Fruit fly (Drosophila melanogaster) whole organism, prepupa: ENCODE data around the gene Nup154.

ENCODE experiments used
- CG10631 ChIP-seq: fragments of 200-800 bp; sonication (Bioruptor generic); optimal IDR thresholded peaks from 2 replicates; lab custom pipeline; 2016; ENCODE audit warnings: missing biosample characterization, missing genetic modification characterization
- CG10669 ChIP-seq: fragments of 200-800 bp; sonication (Bioruptor generic); optimal IDR thresholded peaks from 3 replicates; lab custom pipeline; 2018; ENCODE audit warnings: missing biosample characterization, mild to moderate bottlenecking, missing genetic modification characterization, moderate library complexity
- CG11294 ChIP-seq: fragments of 200-800 bp; sonication (Bioruptor generic); IDR thresholded peaks from 2 replicates; pipeline ENCODE4 v1.3.6; 2022; ENCODE audit warnings: missing biosample characterization, missing genetic modification characterization
- CG11762 ChIP-seq: fragments of 200-800 bp; sonication (Bioruptor generic); optimal IDR thresholded peaks from 3 replicates; lab custom pipeline; 2016; ENCODE audit warnings: missing biosample characterization, missing genetic modification characterization; ENCODE audit not compliant: insufficient read depth
- CG15336 ChIP-seq: fragments of 200-800 bp; sonication (Bioruptor generic); IDR thresholded peaks from 2 replicates; pipeline ENCODE4 v1.3.6; 2022; ENCODE audit warnings: missing biosample characterization, missing genetic modification characterization
- CG1621 ChIP-seq: fragments of 200-800 bp; sonication (Bioruptor generic); optimal IDR thresholded peaks from 3 replicates; lab custom pipeline; 2018; ENCODE audit warnings: missing biosample characterization, mild to moderate bottlenecking, missing genetic modification characterization
- CG3032 ChIP-seq: fragments of 200-800 bp; optimal IDR thresholded peaks from 2 replicates; lab custom pipeline; 2019; ENCODE audit warnings: missing biosample characterization, mild to moderate bottlenecking, missing genetic modification characterization, moderate library complexity
- CG31627 ChIP-seq: fragments of 200-800 bp; sonication (Bioruptor generic); optimal IDR thresholded peaks from 3 replicates; lab custom pipeline; 2016; ENCODE audit warnings: missing biosample characterization, missing genetic modification characterization
- CG32006 ChIP-seq: fragments of 200-800 bp; sonication (Bioruptor generic); optimal IDR thresholded peaks from 3 replicates; lab custom pipeline; 2017; ENCODE audit warnings: missing biosample characterization, mild to moderate bottlenecking, missing genetic modification characterization
- CG34406 ChIP-seq: fragments of 200-800 bp; sonication (Bioruptor generic); optimal IDR thresholded peaks from 3 replicates; lab custom pipeline; 2016; ENCODE audit warnings: missing biosample characterization, missing genetic modification characterization
- CG6163 ChIP-seq: fragments of 200-800 bp; sonication (Bioruptor generic); IDR thresholded peaks from 3 replicates; pipeline ENCODE4 v1.3.6; 2022; ENCODE audit warnings: missing biosample characterization, missing genetic modification characterization
- CG6276 ChIP-seq: fragments of 200-800 bp; sonication (Bioruptor generic); optimal IDR thresholded peaks from 2 replicates; lab custom pipeline; 2017; ENCODE audit warnings: missing biosample characterization, mild to moderate bottlenecking, missing genetic modification characterization
- CG6792 ChIP-seq: fragments of 200-800 bp; sonication (Bioruptor generic); optimal IDR thresholded peaks from 3 replicates; lab custom pipeline; 2016; ENCODE audit warnings: missing biosample characterization, missing genetic modification characterization
- CG6808 ChIP-seq: fragments of 200-800 bp; sonication (Bioruptor generic); optimal IDR thresholded peaks from 3 replicates; lab custom pipeline; 2017; ENCODE audit warnings: missing biosample characterization, missing genetic modification characterization, mild to moderate bottlenecking, moderate library complexity, missing genetic modification reagents
- CG6854 ChIP-seq: fragments of 200-800 bp; sonication (Bioruptor generic); optimal IDR thresholded peaks from 2 replicates; lab custom pipeline; 2017; ENCODE audit warnings: missing biosample characterization, mild to moderate bottlenecking, missing genetic modification characterization
- CG7368 ChIP-seq: fragments of 200-800 bp; sonication (Bioruptor generic); optimal IDR thresholded peaks from 3 replicates; lab custom pipeline; 2016; ENCODE audit warnings: missing biosample characterization, missing genetic modification characterization
- CG8119 ChIP-seq: fragments of 200-800 bp; sonication (Bioruptor generic); IDR thresholded peaks from 3 replicates; pipeline ENCODE4 v1.3.6; 2022; ENCODE audit warnings: missing biosample characterization, missing genetic modification characterization
- CG8632 ChIP-seq: fragments of 200-800 bp; sonication (Bioruptor generic); optimal IDR thresholded peaks from 3 replicates; lab custom pipeline; 2016; ENCODE audit warnings: missing biosample characterization, missing genetic modification characterization
- CG9139 ChIP-seq: fragments of 200-800 bp; sonication (Bioruptor generic); optimal IDR thresholded peaks from 3 replicates; lab custom pipeline; 2017; ENCODE audit warnings: missing biosample characterization, mild to moderate bottlenecking, missing genetic modification characterization
- Eip75B ChIP-seq: fragments of 200-800 bp; sonication (Bioruptor generic); optimal IDR thresholded peaks from 3 replicates; lab custom pipeline; 2016; ENCODE audit warnings: missing biosample characterization, missing genetic modification characterization
- Eip93F ChIP-seq: fragments of 200-800 bp; sonication (Bioruptor generic); optimal IDR thresholded peaks from 2 replicates; lab custom pipeline; 2016; ENCODE audit warnings: missing biosample characterization, mild to moderate bottlenecking, missing genetic modification characterization
- Ets21C ChIP-seq: fragments of 200-800 bp; sonication (Bioruptor generic); optimal IDR thresholded peaks from 3 replicates; lab custom pipeline; 2016; ENCODE audit warnings: missing biosample characterization, missing genetic modification characterization
- Ets96B ChIP-seq: fragments of 200-800 bp; optimal IDR thresholded peaks from 2 replicates; lab custom pipeline; 2019; ENCODE audit warnings: missing biosample characterization, mild to moderate bottlenecking, missing genetic modification characterization, moderate library complexity
- Gug ChIP-seq: fragments of 200-800 bp; sonication (Bioruptor generic); IDR thresholded peaks from 2 replicates; pipeline ENCODE4 v1.3.6; 2022; ENCODE audit warnings: missing biosample characterization, missing genetic modification characterization
- Hr38 ChIP-seq: sonication (Bioruptor generic); optimal IDR thresholded peaks from 2 replicates; lab custom pipeline; 2016; ENCODE audit warnings: missing biosample characterization, missing genetic modification characterization
- Hr39 ChIP-seq: fragments of 200-800 bp; sonication (Bioruptor generic); optimal IDR thresholded peaks from 2 replicates; lab custom pipeline; 2016; ENCODE audit warnings: missing biosample characterization, missing genetic modification characterization
- Hr4 ChIP-seq: fragments of 200-800 bp; sonication (Bioruptor generic); optimal IDR thresholded peaks from 3 replicates; lab custom pipeline; 2016; ENCODE audit warnings: missing biosample characterization, missing genetic modification characterization
- Lpt ChIP-seq: fragments of 200-800 bp; sonication (Bioruptor generic); optimal IDR thresholded peaks from 3 replicates; lab custom pipeline; 2016; ENCODE audit warnings: missing biosample characterization, missing genetic modification characterization
- Met ChIP-seq: fragments of 200-800 bp; sonication (Bioruptor generic); optimal IDR thresholded peaks from 3 replicates; lab custom pipeline; 2016; ENCODE audit warnings: missing biosample characterization, missing genetic modification characterization
- OdsH ChIP-seq: fragments of 200-800 bp; sonication (Bioruptor generic); optimal IDR thresholded peaks from 3 replicates; lab custom pipeline; 2016; ENCODE audit warnings: missing biosample characterization, missing genetic modification characterization
- Smox ChIP-seq: fragments of 200-800 bp; sonication (Bioruptor generic); optimal IDR thresholded peaks from 3 replicates; lab custom pipeline; 2016; ENCODE audit warnings: missing biosample characterization, missing genetic modification characterization
- Sox102F ChIP-seq: fragments of 200-800 bp; sonication (Bioruptor generic); optimal IDR thresholded peaks from 2 replicates; lab custom pipeline; 2016; ENCODE audit warnings: missing biosample characterization, mild to moderate bottlenecking, missing genetic modification characterization
- Sox15 ChIP-seq: fragments of 200-800 bp; sonication (Bioruptor generic); optimal IDR thresholded peaks from 3 replicates; lab custom pipeline; 2016; ENCODE audit warnings: missing biosample characterization, missing genetic modification characterization
- achi ChIP-seq: fragments of 200-800 bp; sonication (Bioruptor generic); optimal IDR thresholded peaks from 3 replicates; lab custom pipeline; 2016; ENCODE audit warnings: missing biosample characterization, missing genetic modification characterization
- acj6 ChIP-seq: fragments of 200-800 bp; sonication (Bioruptor generic); optimal IDR thresholded peaks from 3 replicates; lab custom pipeline; 2016; ENCODE audit warnings: missing biosample characterization, missing genetic modification characterization
- cyc ChIP-seq: fragments of 200-800 bp; sonication (Bioruptor generic); optimal IDR thresholded peaks from 3 replicates; lab custom pipeline; 2016; ENCODE audit warnings: missing biosample characterization, missing genetic modification characterization
- dac ChIP-seq: fragments of 200-800 bp; sonication (Bioruptor generic); optimal IDR thresholded peaks from 2 replicates; lab custom pipeline; 2017; ENCODE audit warnings: missing biosample characterization, mild to moderate bottlenecking, missing genetic modification characterization
- dsx ChIP-seq: fragments of 200-800 bp; optimal IDR thresholded peaks from 3 replicates; lab custom pipeline; 2019; ENCODE audit warnings: missing biosample characterization, mild to moderate bottlenecking, missing genetic modification characterization, moderate library complexity; ENCODE audit not compliant: poor library complexity, severe bottlenecking
- esn ChIP-seq: fragments of 200-800 bp; sonication (Bioruptor generic); optimal IDR thresholded peaks from 2 replicates; lab custom pipeline; 2016; ENCODE audit warnings: missing biosample characterization, mild to moderate bottlenecking, missing genetic modification characterization, moderate library complexity
- fd59A ChIP-seq: fragments of 200-800 bp; sonication (Bioruptor generic); optimal IDR thresholded peaks from 2 replicates; lab custom pipeline; 2017; ENCODE audit warnings: missing biosample characterization, mild to moderate bottlenecking, missing genetic modification characterization, missing genetic modification reagents
- fkh ChIP-seq: fragments of 200-800 bp; sonication (Bioruptor generic); optimal IDR thresholded peaks from 3 replicates; lab custom pipeline; 2017; ENCODE audit warnings: missing biosample characterization, mild to moderate bottlenecking, missing genetic modification characterization, moderate library complexity
- pdm3 ChIP-seq: fragments of 200-800 bp; sonication (Bioruptor generic); optimal IDR thresholded peaks from 3 replicates; lab custom pipeline; 2016; ENCODE audit warnings: missing biosample characterization, missing genetic modification characterization
- salr ChIP-seq, 2 experiments: fragments of 200-800 bp; sonication (Bioruptor generic); optimal IDR thresholded peaks; 3 replicates each; lab custom pipeline; 2016 to 2018; ENCODE audit warnings: missing biosample characterization in 2 of 2, missing genetic modification characterization in 2 of 2, mild to moderate bottlenecking in 1 of 2
- spab ChIP-seq: fragments of 200-800 bp; sonication (Bioruptor generic); optimal IDR thresholded peaks from 2 replicates; lab custom pipeline; 2017; ENCODE audit warnings: missing biosample characterization, mild to moderate bottlenecking, missing genetic modification characterization, missing genetic modification reagents
- ss ChIP-seq, 2 experiments: fragments of 200-800 bp; sonication (Bioruptor generic); optimal IDR thresholded peaks; 2 replicates in 1 of 2; 3 replicates in 1 of 2; lab custom pipeline; 2017 to 2018; ENCODE audit warnings: mild to moderate bottlenecking in 2 of 2, missing biosample characterization in 2 of 2, missing genetic modification characterization in 2 of 2, moderate library complexity in 1 of 2
- svp ChIP-seq: fragments of 200-800 bp; sonication (Bioruptor generic); peaks from one replicate; lab custom pipeline; 2016; ENCODE audit warnings: missing biosample characterization, missing genetic modification characterization
- topi ChIP-seq: fragments of 200-800 bp; sonication (Bioruptor generic); optimal IDR thresholded peaks from 3 replicates; lab custom pipeline; 2016; ENCODE audit warnings: missing biosample characterization, missing genetic modification characterization
- vri ChIP-seq: fragments of 200-800 bp; sonication (Bioruptor generic); optimal IDR thresholded peaks from 3 replicates; lab custom pipeline; 2016; ENCODE audit warnings: missing biosample characterization, mild to moderate bottlenecking, missing genetic modification characterization

The Nup154 gene

DNA sequence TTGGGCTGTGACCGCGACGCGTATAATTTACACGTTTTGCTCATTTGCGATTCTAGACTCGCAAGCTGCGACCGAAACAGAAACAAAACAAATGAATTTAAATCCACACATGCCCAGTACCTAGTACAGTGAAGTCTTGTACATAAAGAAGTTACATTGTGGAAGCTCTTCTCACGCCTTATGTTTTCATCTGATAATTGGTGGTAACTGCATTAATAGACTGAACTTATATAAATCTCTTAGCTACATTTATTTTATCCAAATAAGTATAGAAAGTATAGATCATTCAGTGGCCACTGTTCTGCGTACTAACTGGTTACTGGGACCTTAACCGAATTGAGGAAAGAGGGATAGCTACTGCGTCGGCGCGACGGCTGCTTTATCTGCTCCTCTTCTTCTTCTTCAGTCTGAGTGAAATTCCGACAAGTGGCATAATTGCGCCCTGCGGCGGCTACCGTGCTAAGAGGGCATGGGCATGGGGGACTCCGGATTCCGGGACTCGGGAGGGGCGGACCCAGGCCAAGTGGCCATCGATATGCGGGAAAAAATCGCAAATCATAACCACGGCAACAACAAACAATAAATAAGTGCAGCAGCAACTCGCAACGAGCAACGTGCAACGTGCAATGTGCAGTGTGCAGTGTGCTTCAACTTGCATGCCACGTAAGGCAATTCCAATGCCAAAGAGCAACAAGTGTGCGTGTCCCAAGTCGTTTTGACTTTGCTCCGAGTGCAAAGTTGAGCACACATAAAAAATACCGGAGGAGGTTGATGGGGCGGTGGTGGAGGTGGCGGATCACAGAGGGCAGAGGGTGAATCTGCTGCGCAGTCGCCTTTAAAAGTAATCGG lies 47.2 kb downstream of the Nup154 start (continued):
- TF ChIP-seq Sox15 (GFP tag; lab: Kevin White, UChicago), result peak; percentile 12
- peak; percentile 45 for TF ChIP-seq Eip75B
- TF ChIP-seq ss (GFP tag; optimal IDR thresholded peaks at IDR 0.05; lab: Kevin White, UChicago), result peak in 1 of 2 experiments; percentile 96
- peak; percentile 54 for TF ChIP-seq Met (GFP tag; lab: Kevin White, UChicago)
- no peak for TF ChIP-seq Lpt
- TF ChIP-seq CG1621 (tag; lab: Kevin White, UChicago), result peak; percentile 40
- no peak for TF ChIP-seq CG6854 (GFP tag; lab: Kevin White, UChicago)
- TF ChIP-seq esn (GFP tag; lab: Kevin White, UChicago), result peak; percentile 31
- TF ChIP-seq CG6792 (GFP tag; lab: Kevin White, UChicago), result peak; percentile 23
- TF ChIP-seq CG34406 (GFP tag; lab: Kevin White, UChicago), result peak; percentile 43
- TF ChIP-seq dsx (GFP tag; lab: Kevin White, UChicago), result peak; percentile 26

DNA sequence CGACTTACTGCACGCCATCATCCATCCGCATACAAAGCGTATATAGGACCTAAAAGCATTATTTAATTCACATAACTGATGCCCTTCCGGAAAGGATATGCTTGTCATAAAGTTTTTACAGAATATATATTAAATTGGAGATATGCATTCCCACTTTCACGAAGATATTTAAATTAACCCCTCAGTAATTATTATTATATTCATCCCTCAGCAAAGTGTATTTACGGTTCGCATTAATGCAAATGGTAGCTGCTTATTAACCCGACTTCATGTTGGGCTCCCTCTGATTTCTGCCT lies 47.8 kb downstream of the Nup154 start:
- TF ChIP-seq Eip93F (GFP tag; lab: Kevin White, UChicago), result no peak
- no peak for TF ChIP-seq salr (GFP tag; optimal IDR thresholded peaks at IDR 0.05; lab: Kevin White, UChicago)
- TF ChIP-seq spab, result peak; percentile 63
- TF ChIP-seq CG11762 (GFP tag; lab: Kevin White, UChicago), result peak; percentile 9
- peak; percentile 68 for TF ChIP-seq achi (GFP tag; lab: Kevin White, UChicago)
- TF ChIP-seq CG15336 (GFP tag; lab: Robert Waterston, UW), result peak; percentile 34; the same call in 1 of the 2 replicates
- no peak for TF ChIP-seq Smox (GFP tag; lab: Kevin White, UChicago)
- peak; percentile 80 for TF ChIP-seq CG8632 (GFP tag; lab: Kevin White, UChicago)
- TF ChIP-seq CG6808 (GFP tag; lab: Kevin White, UChicago), result peak; percentile 25
- peak; percentile 52 for TF ChIP-seq acj6
- no peak for TF ChIP-seq Hr39 (GFP tag; lab: Kevin White, UChicago)
- TF ChIP-seq Hr4, result no peak
- TF ChIP-seq topi (GFP tag; lab: Kevin White, UChicago), result peak; percentile 26
- no peak for TF ChIP-seq pdm3
- TF ChIP-seq Gug, result peak; percentile 13; the same call in 1 of the 2 replicates
- TF ChIP-seq fkh, result no peak
- no peak for TF ChIP-seq Ets21C (GFP tag; lab: Kevin White, UChicago)
- TF ChIP-seq Sox102F, result no peak
- TF ChIP-seq OdsH (GFP tag; lab: Kevin White, UChicago), result peak; percentile 46
- no peak for TF ChIP-seq CG6854 (GFP tag; lab: Kevin White, UChicago)
- no peak for TF ChIP-seq CG7368
- no peak for TF ChIP-seq CG1621 (tag; lab: Kevin White, UChicago)
- peak; percentile 16 for TF ChIP-seq esn (GFP tag; lab: Kevin White, UChicago)
- TF ChIP-seq CG6276 (GFP tag; lab: Kevin White, UChicago), result no peak
- TF ChIP-seq CG10631 (GFP tag; lab: Kevin White, UChicago), result peak; percentile 76
- peak; percentile 38 for TF ChIP-seq CG32006 (GFP tag; lab: Kevin White, UChicago)
- no peak for TF ChIP-seq Lpt
- peak; percentile 49; the same call in 1 of the 3 replicates for TF ChIP-seq CG8119 (GFP tag; lab: Robert Waterston, UW)
- peak; percentile 79 for TF ChIP-seq CG34406 (GFP tag; lab: Kevin White, UChicago)
- TF ChIP-seq cyc (GFP tag; lab: Kevin White, UChicago), result no peak
- TF ChIP-seq Ets96B (tag; lab: Kevin White, UChicago), result peak; percentile 84
- TF ChIP-seq CG9139 (GFP tag; lab: Kevin White, UChicago), result peak; percentile 62
- no peak for TF ChIP-seq fd59A (GFP tag; lab: Kevin White, UChicago)
- TF ChIP-seq vri (GFP tag; lab: Kevin White, UChicago), result no peak
- TF ChIP-seq svp (GFP tag; lab: Kevin White, UChicago), result no peak
- no peak for TF ChIP-seq CG31627 (GFP tag; lab: Kevin White, UChicago)
- peak; percentile 85 for TF ChIP-seq CG3032
- TF ChIP-seq CG11294 (GFP tag; lab: Robert Waterston, UW), result no peak
- peak; percentile 70 for TF ChIP-seq CG10669 (GFP tag; lab: Kevin White, UChicago)
- peak; percentile 68 for TF ChIP-seq CG6163
- TF ChIP-seq dac (GFP tag; lab: Kevin White, UChicago), result no peak
- no peak for TF ChIP-seq Hr38 (GFP tag; lab: Kevin White, UChicago)
- no peak for TF ChIP-seq Met (GFP tag; lab: Kevin White, UChicago)
